Fruit fly (Drosophila melanogaster) whole organism, embryonic: ENCODE results near the gene CG42271.

Experiments used
- CG10209 ChIP-seq: fragments of 200-800 bp; sonication (Bioruptor generic); optimal IDR thresholded peaks from 3 replicates; lab custom pipeline; 2017; ENCODE audit warnings: missing biosample characterization, mild to moderate bottlenecking, missing genetic modification characterization, missing genetic modification reagents
- CG10431 ChIP-seq: fragments of 200-800 bp; sonication (Bioruptor generic); optimal IDR thresholded peaks from 3 replicates; lab custom pipeline; 2018; ENCODE audit warnings: missing biosample characterization, mild to moderate bottlenecking, missing genetic modification characterization
- CG10979 ChIP-seq: fragments of 200-800 bp; sonication (Bioruptor generic); optimal IDR thresholded peaks from 2 replicates; lab custom pipeline; 2018; ENCODE audit warnings: missing biosample characterization, mild to moderate bottlenecking, missing genetic modification characterization, moderate library complexity
- CG12942 ChIP-seq: fragments of 200-800 bp; sonication (Bioruptor generic); optimal IDR thresholded peaks from 3 replicates; lab custom pipeline; 2016; ENCODE audit warnings: missing biosample characterization, missing genetic modification characterization
- CG15073 ChIP-seq: fragments of 200-800 bp; sonication (Bioruptor generic); optimal IDR thresholded peaks from 2 replicates; lab custom pipeline; 2016; ENCODE audit warnings: missing biosample characterization, missing genetic modification characterization
- CG15479 ChIP-seq: fragments of 200-800 bp; sonication (Bioruptor generic); optimal IDR thresholded peaks from 3 replicates; lab custom pipeline; 2019; ENCODE audit warnings: missing biosample characterization, mild to moderate bottlenecking, missing genetic modification characterization, moderate library complexity
- CG15601 ChIP-seq: fragments of 200-800 bp; sonication (Bioruptor generic); optimal IDR thresholded peaks from 3 replicates; lab custom pipeline; 2019; ENCODE audit warnings: missing biosample characterization, mild to moderate bottlenecking, missing genetic modification characterization, moderate library complexity
- CG1647 ChIP-seq: fragments of 200-800 bp; sonication (Bioruptor generic); optimal IDR thresholded peaks from 3 replicates; lab custom pipeline; 2016; ENCODE audit warnings: missing biosample characterization, missing genetic modification characterization
- CG16813 ChIP-seq: fragments of 200-800 bp; sonication (Bioruptor generic); IDR thresholded peaks from 3 replicates; pipeline ENCODE4 v1.3.6; 2022; ENCODE audit warnings: missing biosample characterization, missing genetic modification characterization; ENCODE audit not compliant: partially characterized antibody
- CG16815 ChIP-seq: fragments of 200-800 bp; sonication (Bioruptor generic); optimal IDR thresholded peaks from 3 replicates; lab custom pipeline; 2017; ENCODE audit warnings: missing biosample characterization, mild to moderate bottlenecking, missing genetic modification characterization
- CG17186 ChIP-seq: fragments of 200-800 bp; sonication (Bioruptor generic); optimal IDR thresholded peaks from 3 replicates; lab custom pipeline; 2017; ENCODE audit warnings: missing biosample characterization, missing genetic modification reagents, missing genetic modification characterization
- CG1832 ChIP-seq: fragments of 200-800 bp; sonication (Bioruptor generic); optimal IDR thresholded peaks from 2 replicates; lab custom pipeline; 2017; ENCODE audit warnings: missing biosample characterization, mild to moderate bottlenecking, missing genetic modification characterization, inconsistent platforms
- CG2116 ChIP-seq: fragments of 200-800 bp; sonication (Bioruptor generic); optimal IDR thresholded peaks from 3 replicates; lab custom pipeline; 2018; ENCODE audit warnings: missing biosample characterization, mild to moderate bottlenecking, missing genetic modification characterization
- CG34422 ChIP-seq: fragments of 200-800 bp; sonication (Bioruptor generic); IDR thresholded peaks from 3 replicates; pipeline ENCODE4 v1.3.6; 2022; ENCODE audit warnings: missing biosample characterization, missing genetic modification characterization
- CG6254 ChIP-seq: fragments of 200-800 bp; sonication (Bioruptor generic); optimal IDR thresholded peaks from 3 replicates; lab custom pipeline; 2017; ENCODE audit warnings: mild to moderate bottlenecking, missing biosample characterization, missing genetic modification reagents, missing genetic modification characterization
- CG7987 ChIP-seq: fragments of 200-800 bp; sonication (Bioruptor generic); optimal IDR thresholded peaks from 2 replicates; lab custom pipeline; 2018; ENCODE audit warnings: missing biosample characterization, mild to moderate bottlenecking, missing genetic modification characterization, moderate library complexity
- CG9817 ChIP-seq: fragments of 200-800 bp; sonication (Bioruptor generic); optimal IDR thresholded peaks from 2 replicates; lab custom pipeline; 2018; ENCODE audit warnings: missing biosample characterization, mild to moderate bottlenecking, missing genetic modification characterization, moderate library complexity
- Dll ChIP-seq: fragments of 200-800 bp; sonication (Bioruptor generic); IDR thresholded peaks from 4 replicates; pipeline ENCODE4 v1.3.6; 2022; ENCODE audit warnings: missing biosample characterization, missing genetic modification characterization; ENCODE audit not compliant: partially characterized antibody
- Elba2 ChIP-seq: fragments of 200-800 bp; sonication (Bioruptor generic); optimal IDR thresholded peaks from 3 replicates; lab custom pipeline; 2016; ENCODE audit warnings: missing biosample characterization, missing genetic modification characterization
- Gsc ChIP-seq: fragments of 200-800 bp; sonication (Bioruptor generic); IDR thresholded peaks from 2 replicates; pipeline ENCODE4 v1.3.6; 2022; ENCODE audit warnings: missing biosample characterization, missing genetic modification characterization
- H2.0 ChIP-seq: fragments of 200-800 bp; sonication (Bioruptor generic); IDR thresholded peaks from 2 replicates; pipeline ENCODE4 v1.3.6; 2022; ENCODE audit warnings: missing biosample characterization, missing genetic modification characterization
- HLH54F ChIP-seq: fragments of 200-800 bp; sonication (Bioruptor generic); optimal IDR thresholded peaks from 3 replicates; lab custom pipeline; 2016; ENCODE audit warnings: missing biosample characterization, missing genetic modification characterization
- Jarid2 ChIP-seq: fragments of 200-800 bp; sonication (Bioruptor generic); optimal IDR thresholded peaks from 3 replicates; lab custom pipeline; 2017; ENCODE audit warnings: mild to moderate bottlenecking, missing biosample characterization, missing genetic modification reagents, missing genetic modification characterization
- NC2α ChIP-seq: fragments of 200-800 bp; sonication (Bioruptor generic); optimal IDR thresholded peaks from 2 replicates; lab custom pipeline; 2016; ENCODE audit warnings: missing biosample characterization, missing genetic modification characterization
- Poxn ChIP-seq: fragments of 200-800 bp; sonication (Bioruptor generic); IDR thresholded peaks from 2 replicates; pipeline ENCODE4 v1.3.6; 2022; ENCODE audit warnings: missing biosample characterization, missing genetic modification characterization
- Trl ChIP-seq, 3 experiments: fragments of >200 bp in 2 of 3; fragments of 200-800 bp in 1 of 3; sonication (Bioruptor generic) in 1 of 3; optimal IDR thresholded peaks; 2 replicates in 1 of 3; 3 replicates in 2 of 3; lab custom pipeline; 2016 to 2017; ENCODE audit warnings: missing biosample characterization in 1 of 3, missing genetic modification characterization in 1 of 3
- ato ChIP-seq: fragments of 200-800 bp; sonication (Bioruptor generic); IDR thresholded peaks from 2 replicates; pipeline ENCODE4 v1.3.6; 2022; ENCODE audit warnings: missing biosample characterization, missing genetic modification characterization; ENCODE audit not compliant: partially characterized antibody
- btn ChIP-seq: fragments of 200-800 bp; sonication (Bioruptor generic); optimal IDR thresholded peaks from 2 replicates; lab custom pipeline; 2016; ENCODE audit warnings: missing biosample characterization, missing genetic modification characterization
- chinmo ChIP-seq: fragments of 200-800 bp; sonication (Bioruptor generic); IDR thresholded peaks from 4 replicates; pipeline ENCODE4 v1.3.6; 2022; ENCODE audit warnings: missing biosample characterization, missing genetic modification characterization; ENCODE audit not compliant: partially characterized antibody
- chn ChIP-seq: fragments of 200-800 bp; sonication (Bioruptor generic); optimal IDR thresholded peaks from 2 replicates; lab custom pipeline; 2016; ENCODE audit warnings: missing biosample characterization, missing genetic modification characterization
- crc ChIP-seq: fragments of 200-800 bp; sonication (Bioruptor generic); optimal IDR thresholded peaks from 2 replicates; lab custom pipeline; 2016; ENCODE audit warnings: missing biosample characterization, missing genetic modification characterization
- dysf ChIP-seq: fragments of 200-800 bp; sonication (Bioruptor generic); IDR thresholded peaks from 3 replicates; pipeline ENCODE4 v1.3.6; 2022; ENCODE audit warnings: missing biosample characterization, missing genetic modification characterization
- eve ChIP-seq, 2 experiments: fragments of >200 bp; optimal IDR thresholded peaks; 2 replicates each; lab custom pipeline; 2017; ENCODE audit warnings: missing biosample characterization in 2 of 2, missing genetic modification characterization in 2 of 2
- exex ChIP-seq: fragments of 200-800 bp; sonication (Bioruptor generic); optimal IDR thresholded peaks from 4 replicates; lab custom pipeline; 2018; ENCODE audit warnings: missing biosample characterization, mild to moderate bottlenecking, missing genetic modification characterization, moderate library complexity
- fd64A ChIP-seq: fragments of 200-800 bp; sonication (Bioruptor generic); optimal IDR thresholded peaks from 3 replicates; lab custom pipeline; 2018; ENCODE audit warnings: missing biosample characterization, mild to moderate bottlenecking, missing genetic modification characterization
- gfzf ChIP-seq: fragments of 200-800 bp; sonication (Bioruptor generic); optimal IDR thresholded peaks from 2 replicates; lab custom pipeline; 2016; ENCODE audit warnings: missing biosample characterization, mild to moderate bottlenecking, missing genetic modification characterization, moderate library complexity
- h ChIP-seq: fragments of >200 bp; optimal IDR thresholded peaks from 2 replicates; lab custom pipeline; 2017
- kay ChIP-seq: fragments of 200-800 bp; sonication (Bioruptor generic); optimal IDR thresholded peaks from 2 replicates; lab custom pipeline; 2016; ENCODE audit warnings: missing biosample characterization, missing genetic modification characterization
- maf-S ChIP-seq: fragments of 200-800 bp; sonication (Bioruptor generic); optimal IDR thresholded peaks from 2 replicates; lab custom pipeline; 2016; ENCODE audit warnings: missing biosample characterization, missing genetic modification characterization
- mirr ChIP-seq: fragments of 200-800 bp; sonication (Bioruptor generic); optimal IDR thresholded peaks from 3 replicates; lab custom pipeline; 2018; ENCODE audit warnings: missing biosample characterization, mild to moderate bottlenecking, missing genetic modification characterization
- nerfin-2 ChIP-seq: fragments of 200-800 bp; sonication (Bioruptor generic); IDR thresholded peaks from 2 replicates; pipeline ENCODE4 v1.3.6; 2022; ENCODE audit warnings: missing biosample characterization, missing genetic modification characterization; ENCODE audit not compliant: partially characterized antibody
- pb ChIP-seq: fragments of 200-800 bp; sonication (Bioruptor generic); optimal IDR thresholded peaks from 3 replicates; lab custom pipeline; 2016; ENCODE audit warnings: missing biosample characterization, missing genetic modification characterization
- pho ChIP-seq: fragments of 200-800 bp; sonication (Bioruptor generic); optimal IDR thresholded peaks from 2 replicates; lab custom pipeline; 2016; ENCODE audit warnings: missing biosample characterization, missing genetic modification characterization
- phol ChIP-seq: fragments of 200-800 bp; sonication (Bioruptor generic); optimal IDR thresholded peaks from 3 replicates; lab custom pipeline; 2018; ENCODE audit warnings: missing biosample characterization, mild to moderate bottlenecking, missing genetic modification characterization, moderate library complexity
- pzg ChIP-seq: fragments of 200-800 bp; sonication (Bioruptor generic); optimal IDR thresholded peaks from 3 replicates; lab custom pipeline; 2018; ENCODE audit warnings: missing biosample characterization, mild to moderate bottlenecking, missing genetic modification characterization, moderate library complexity
- row ChIP-seq: fragments of 200-800 bp; sonication (Bioruptor generic); IDR thresholded peaks from 3 replicates; pipeline ENCODE4 v1.3.6; 2022; ENCODE audit warnings: missing biosample characterization, missing genetic modification characterization
- sd ChIP-seq: fragments of 200-800 bp; sonication (Bioruptor generic); optimal IDR thresholded peaks from 3 replicates; lab custom pipeline; 2018; ENCODE audit warnings: missing biosample characterization, mild to moderate bottlenecking, missing genetic modification characterization, moderate library complexity
- tin ChIP-seq: fragments of 200-800 bp; sonication (Bioruptor generic); optimal IDR thresholded peaks from 3 replicates; lab custom pipeline; 2016; ENCODE audit warnings: missing biosample characterization, missing genetic modification characterization
- vnd ChIP-seq: fragments of 200-800 bp; sonication (Bioruptor generic); IDR thresholded peaks from 3 replicates; pipeline ENCODE4 v1.3.6; 2022; ENCODE audit warnings: missing biosample characterization, missing genetic modification characterization; ENCODE audit not compliant: partially characterized antibody

CG42271 gene

DNA sequence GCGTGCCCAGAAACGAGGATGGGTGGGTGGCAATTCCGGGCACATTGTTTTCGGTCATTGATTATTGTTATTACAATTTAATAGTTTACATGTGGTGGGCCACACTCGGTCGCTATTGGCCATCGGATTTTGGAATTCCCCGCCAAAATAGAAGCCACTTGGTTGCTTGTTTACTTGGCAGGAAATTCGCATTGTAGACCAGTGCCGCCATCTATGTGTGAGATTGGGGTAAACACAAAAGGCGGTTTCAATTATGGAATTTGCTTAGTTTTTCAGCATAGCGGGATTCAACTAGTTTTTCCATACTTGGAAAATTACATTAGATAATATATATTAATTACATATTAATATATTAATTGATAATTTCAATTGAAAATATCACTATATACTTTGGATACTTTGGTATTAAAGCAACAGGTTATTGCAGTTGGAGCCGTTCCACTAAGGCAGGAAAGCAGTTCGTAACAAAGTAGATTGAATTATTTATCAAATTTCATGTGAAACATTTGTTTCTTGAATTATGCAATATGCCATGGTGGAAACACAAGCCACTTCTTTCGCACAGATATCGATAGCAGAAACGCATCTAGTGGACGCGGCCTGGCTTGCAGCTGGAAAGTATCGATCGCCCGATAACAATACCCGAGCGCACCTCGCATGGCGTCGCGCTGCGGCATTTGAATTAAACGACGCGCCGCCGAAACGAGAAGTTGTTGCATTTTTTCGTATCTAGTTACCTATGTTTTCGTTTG, 13.3 kb upstream of the CG42271 start, which contains the start of gene mud (continued):
- TF ChIP-seq Elba2 (GFP tag; lab: Kevin White, UChicago) (no peak), sd (tag; lab: Kevin White, UChicago) (no peak), exex (tag; lab: Kevin White, UChicago) (no peak), pho (GFP tag; lab: Kevin White, UChicago) (no peak), maf-S (GFP tag; lab: Kevin White, UChicago) (no peak), kay (no peak), CG1647 (no peak), gfzf (GFP tag; lab: Kevin White, UChicago) (peak; percentile 28), chinmo (GFP tag; lab: Robert Waterston, UW) (no peak), CG12942 (GFP tag; lab: Kevin White, UChicago) (peak; percentile 3), pb (GFP tag; lab: Kevin White, UChicago) (no peak), H2.0 (GFP tag; lab: Robert Waterston, UW) (no peak), h (lab: Kevin White, UChicago) (no peak), CG16813 (GFP tag; lab: Robert Waterston, UW) (peak; percentile 79), CG15479 (GFP tag; lab: Kevin White, UChicago) (no peak), Gsc (GFP tag; lab: Robert Waterston, UW) (no peak), CG2116 (peak; percentile 65), CG15601 (tag; lab: Kevin White, UChicago) (peak; percentile 12), CG16815 (GFP tag; lab: Kevin White, UChicago) (peak; percentile 19), Dll (peak; percentile 67), CG17186 (GFP tag; lab: Kevin White, UChicago) (peak; percentile 43), HLH54F (GFP tag; lab: Kevin White, UChicago) (peak; percentile 8), vnd (GFP tag; lab: Robert Waterston, UW) (peak; percentile 74), Jarid2 (GFP tag; lab: Kevin White, UChicago) (no peak), CG6254 (no peak), tin (GFP tag; lab: Kevin White, UChicago) (peak; percentile 6), CG34422 (GFP tag; lab: Robert Waterston, UW) (no peak), chn (GFP tag; lab: Kevin White, UChicago) (no peak), row (GFP tag; lab: Robert Waterston, UW) (peak; percentile 80), NC2α (GFP tag; lab: Kevin White, UChicago) (no peak), nerfin-2 (peak; percentile 69), CG1832 (no peak), CG10209 (GFP tag; lab: Kevin White, UChicago) (peak; percentile 44), CG9817 (peak; percentile 4), CG10431 (GFP tag; lab: Kevin White, UChicago) (no peak), CG7987 (GFP tag; lab: Kevin White, UChicago) (no peak), btn (GFP tag; lab: Kevin White, UChicago) (no peak), ato (peak; percentile 74), eve (GFP tag; optimal IDR thresholded peaks at IDR 0.05; lab: Kevin White, UChicago) (no peak), Poxn (no peak), crc (no peak), pzg (GFP tag; lab: Kevin White, UChicago) (peak; percentile 61), CG15073 (no peak), fd64A (no peak), Trl (optimal IDR thresholded peaks at IDR 0.05; lab: Kevin White, UChicago) (no peak), Trl (GFP tag; optimal IDR thresholded peaks at IDR 0.05; lab: Kevin White, UChicago) (no peak), dysf (GFP tag; lab: Robert Waterston, UW) (0 out of 3 replicates have a peak, but pooled peaks have one; percentile 34), CG10979 (tag; lab: Kevin White, UChicago) (peak; percentile 35), phol (tag; lab: Kevin White, UChicago) (peak; percentile 79), mirr (GFP tag; lab: Kevin White, UChicago) (no peak)
